Worm (Caenorhabditis elegans) whole organism, L1 larva: ENCODE results near the gene M05D6.3.

Experiments used
- aly-2 ChIP-seq: fragments of 150-350 bp; optimal IDR thresholded peaks from 2 replicates; lab custom pipeline; 2014; ENCODE audit warnings: missing biosample characterization, missing genetic modification characterization
- egl-27 ChIP-seq, 2 experiments: fragments of 150-350 bp in 1 of 2; sonication (generic microtip); optimal IDR thresholded peaks; 3 replicates each; lab custom pipeline; 2017 to 2018; ENCODE audit warnings: missing biosample characterization in 2 of 2, missing genetic modification characterization in 2 of 2, missing genetic modification reagents in 2 of 2
- fkh-10 ChIP-seq: sonication (generic microtip); optimal IDR thresholded peaks from 2 replicates; lab custom pipeline; 2017; ENCODE audit warnings: missing biosample characterization, missing genetic modification reagents, missing genetic modification characterization
- fos-1 ChIP-seq: fragments of 150-350 bp; optimal IDR thresholded peaks from 2 replicates; lab custom pipeline; 2014; ENCODE audit warnings: missing biosample characterization, missing genetic modification characterization
- nhr-12 ChIP-seq: sonication (generic microtip); optimal IDR thresholded peaks from 2 replicates; lab custom pipeline; 2017; ENCODE audit warnings: missing biosample characterization, missing genetic modification characterization
- nhr-77 ChIP-seq: fragments of 150-350 bp; optimal IDR thresholded peaks from 2 replicates; lab custom pipeline; 2014; ENCODE audit warnings: missing biosample characterization, missing genetic modification characterization
- unc-130 ChIP-seq: fragments of 150-350 bp; optimal IDR thresholded peaks from 2 replicates; lab custom pipeline; 2017; ENCODE audit warnings: missing biosample characterization, missing genetic modification characterization, inconsistent platforms
- unc-30 ChIP-seq: sonication (generic microtip); optimal IDR thresholded peaks from 2 replicates; lab custom pipeline; 2017; ENCODE audit warnings: missing biosample characterization, missing genetic modification characterization

DNA sequence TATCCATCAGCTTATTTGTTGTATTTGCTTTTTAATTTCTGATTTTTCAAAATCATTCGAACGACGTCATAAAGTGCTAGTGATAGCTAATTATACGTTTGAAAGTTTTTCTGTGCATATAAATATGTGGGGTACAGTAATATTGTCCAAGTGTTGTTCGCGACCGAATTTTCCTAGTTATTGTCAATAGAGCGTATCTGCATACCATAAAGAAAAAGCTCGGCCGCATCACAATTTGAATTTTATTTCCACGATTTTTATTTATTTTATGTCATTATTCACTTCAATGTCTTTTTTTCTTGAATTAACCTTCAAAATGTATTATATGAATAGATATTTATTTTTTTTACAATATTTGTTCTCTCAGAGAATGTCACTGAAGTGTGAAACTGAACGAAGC is 41.2 kb downstream of the M05D6.3 start, which contains the start of gene rnh-2:
- TF ChIP-seq nhr-77 (tag; lab: Kevin White, UChicago), result peak; percentile 42
- TF ChIP-seq fkh-10, result no peak
- no peak for TF ChIP-seq nhr-12 (tag; lab: Kevin White, UChicago)
- no peak for TF ChIP-seq egl-27 (tag; optimal IDR thresholded peaks at IDR 0.05; lab: Kevin White, UChicago)
- TF ChIP-seq unc-130 (tag; lab: Kevin White, UChicago), result peak; percentile 17
- TF ChIP-seq unc-30 (tag; lab: Kevin White, UChicago), result no peak
- TF ChIP-seq fos-1, result peak; percentile 59
- TF ChIP-seq aly-2 (tag; lab: Kevin White, UChicago), result no peak
